Fruit fly (Drosophila melanogaster): ENCODE data around the gene lectin-21Cb.

The lectin-21Cb gene

dm6 chr2L:608143-608542, 12.9 kb downstream of the lectin-21Cb start (continued):
- TF ChIP-seq CG4318 (GFP tag; optimal IDR thresholded peaks at IDR 0.05): peak; percentile 31
- peak; percentile 35 for TF ChIP-seq acj6 (GFP tag; optimal IDR thresholded peaks at IDR 0.05)
- no peak for TF ChIP-seq Sox15 (GFP tag; optimal IDR thresholded peaks at IDR 0.05)
- TF ChIP-seq Smox (GFP tag; optimal IDR thresholded peaks at IDR 0.05): no peak
- peak; percentile 45; the same call in 2 of the 3 replicates for TF ChIP-seq eg (GFP tag; IDR thresholded peaks at IDR 0.05)
- TF ChIP-seq dac (GFP tag; optimal IDR thresholded peaks at IDR 0.05): peak; percentile 17
- TF ChIP-seq CG6163 (GFP tag; IDR thresholded peaks at IDR 0.05): peak; percentile 79; the same call in 2 of the 3 replicates
- TF ChIP-seq net (GFP tag; optimal IDR thresholded peaks at IDR 0.05): peak; percentile 36
- TF ChIP-seq fkh (GFP tag; optimal IDR thresholded peaks at IDR 0.05): no peak
- no peak for TF ChIP-seq cyc (GFP tag; optimal IDR thresholded peaks at IDR 0.05)
- TF ChIP-seq Eip78C (GFP tag): peak; percentile 83
- peak; percentile 83 for TF ChIP-seq CG15336 (GFP tag; IDR thresholded peaks at IDR 0.05)

- peak; percentile 12 for TF ChIP-seq CG10631 (GFP tag; optimal IDR thresholded peaks at IDR 0.05)
- TF ChIP-seq pdm3 (GFP tag; optimal IDR thresholded peaks at IDR 0.05): peak; percentile 34
- TF ChIP-seq CG1621 (tag; optimal IDR thresholded peaks at IDR 0.05): peak; percentile 19
- TF ChIP-seq Met (GFP tag; optimal IDR thresholded peaks at IDR 0.05): peak; percentile 15
- TF ChIP-seq Ets21C (GFP tag; optimal IDR thresholded peaks at IDR 0.05): no peak
- no peak for TF ChIP-seq CG8632 (GFP tag; optimal IDR thresholded peaks at IDR 0.05)
- TF ChIP-seq Eip93F (GFP tag; optimal IDR thresholded peaks at IDR 0.05): no peak
- TF ChIP-seq cyc (GFP tag; optimal IDR thresholded peaks at IDR 0.05): peak; percentile 6
- no peak for TF ChIP-seq fkh (GFP tag; optimal IDR thresholded peaks at IDR 0.05)
- TF ChIP-seq svp (GFP tag): peak; percentile 76
- no peak for TF ChIP-seq CG16779 (tag; optimal IDR thresholded peaks at IDR 0.05)
- TF ChIP-seq CG32006 (GFP tag; optimal IDR thresholded peaks at IDR 0.05): peak; percentile 39
- TF ChIP-seq CG34406 (GFP tag; optimal IDR thresholded peaks at IDR 0.05): peak; percentile 13
- TF ChIP-seq Eip75B (GFP tag; optimal IDR thresholded peaks at IDR 0.05): peak; percentile 34
- 0 out of 3 replicates have a peak, but pooled peaks have one; percentile 32 for TF ChIP-seq eg (GFP tag; IDR thresholded peaks at IDR 0.05)
- TF ChIP-seq Sox102F (GFP tag; optimal IDR thresholded peaks at IDR 0.05): peak; percentile 10
- TF ChIP-seq CG6792 (GFP tag; optimal IDR thresholded peaks at IDR 0.05): peak; percentile 23
- TF ChIP-seq CG6163 (GFP tag; IDR thresholded peaks at IDR 0.05): peak; percentile 72
- peak; percentile 8 for TF ChIP-seq lz (GFP tag; optimal IDR thresholded peaks at IDR 0.05)
- peak; percentile 42 for TF ChIP-seq topi (GFP tag; optimal IDR thresholded peaks at IDR 0.05)
- peak; percentile 89 for TF ChIP-seq Eip78C (GFP tag)
- no peak for TF ChIP-seq CG15336 (GFP tag; IDR thresholded peaks at IDR 0.05)
- no peak for TF ChIP-seq CG8319 (GFP tag; optimal IDR thresholded peaks at IDR 0.05)
- peak; percentile 13 for TF ChIP-seq CG31627 (GFP tag; optimal IDR thresholded peaks at IDR 0.05)
- TF ChIP-seq Sox14 (GFP tag; optimal IDR thresholded peaks at IDR 0.05): peak; percentile 31
- peak; percentile 28 for TF ChIP-seq CG3919 (GFP tag; optimal IDR thresholded peaks at IDR 0.05)
- peak; percentile 53 for TF ChIP-seq Ets96B (tag; optimal IDR thresholded peaks at IDR 0.05)
- peak; percentile 4 for TF ChIP-seq net (GFP tag; optimal IDR thresholded peaks at IDR 0.05)
- TF ChIP-seq CG6276 (GFP tag; optimal IDR thresholded peaks at IDR 0.05): no peak
- TF ChIP-seq salr (GFP tag; optimal IDR thresholded peaks at IDR 0.05): peak in 1 of 2 experiments; percentile 12
- peak; percentile 13 for TF ChIP-seq CG10669 (GFP tag; optimal IDR thresholded peaks at IDR 0.05)
- peak; percentile 4 for TF ChIP-seq vri (GFP tag; optimal IDR thresholded peaks at IDR 0.05)
- TF ChIP-seq Hr38 (GFP tag; optimal IDR thresholded peaks at IDR 0.05): no peak
- TF ChIP-seq CG7368 (GFP tag; optimal IDR thresholded peaks at IDR 0.05): no peak
- TF ChIP-seq CG3032 (tag; optimal IDR thresholded peaks at IDR 0.05): peak; percentile 27
- no peak for TF ChIP-seq dac (GFP tag; optimal IDR thresholded peaks at IDR 0.05)
- peak; percentile 41 for TF ChIP-seq Smox (GFP tag; optimal IDR thresholded peaks at IDR 0.05)
- TF ChIP-seq Sox15 (GFP tag; optimal IDR thresholded peaks at IDR 0.05): no peak
- TF ChIP-seq OdsH (GFP tag; optimal IDR thresholded peaks at IDR 0.05): peak; percentile 19
- TF ChIP-seq esn (GFP tag; optimal IDR thresholded peaks at IDR 0.05): peak; percentile 36
- TF ChIP-seq CG6854 (GFP tag; optimal IDR thresholded peaks at IDR 0.05): no peak
- peak; percentile 54 for TF ChIP-seq dsx (GFP tag; optimal IDR thresholded peaks at IDR 0.05; ENCODE audit: poor library complexity, severe bottlenecking)
- no peak for TF ChIP-seq Lpt (GFP tag; optimal IDR thresholded peaks at IDR 0.05)
- peak; percentile 23 for TF ChIP-seq CG6808 (GFP tag; optimal IDR thresholded peaks at IDR 0.05)
- peak; percentile 4 for TF ChIP-seq acj6 (GFP tag; optimal IDR thresholded peaks at IDR 0.05)
- peak; percentile 17 for TF ChIP-seq Hr39 (GFP tag; optimal IDR thresholded peaks at IDR 0.05)
- peak; percentile 50 for TF ChIP-seq achi (GFP tag; optimal IDR thresholded peaks at IDR 0.05)
- peak; percentile 26 for TF ChIP-seq spab (GFP tag; optimal IDR thresholded peaks at IDR 0.05)
These were observed 14.0 kb downstream of the lectin-21Cb start for dm6 chr2L:606952-607351.

All from whole organism, prepupa.